Worm (Caenorhabditis elegans): ENCODE results near the gene bath-1.
A peak's percentile ranks its signal among the peaks of the same experiment; 100 is the strongest.

Gene bath-1

DNA sequence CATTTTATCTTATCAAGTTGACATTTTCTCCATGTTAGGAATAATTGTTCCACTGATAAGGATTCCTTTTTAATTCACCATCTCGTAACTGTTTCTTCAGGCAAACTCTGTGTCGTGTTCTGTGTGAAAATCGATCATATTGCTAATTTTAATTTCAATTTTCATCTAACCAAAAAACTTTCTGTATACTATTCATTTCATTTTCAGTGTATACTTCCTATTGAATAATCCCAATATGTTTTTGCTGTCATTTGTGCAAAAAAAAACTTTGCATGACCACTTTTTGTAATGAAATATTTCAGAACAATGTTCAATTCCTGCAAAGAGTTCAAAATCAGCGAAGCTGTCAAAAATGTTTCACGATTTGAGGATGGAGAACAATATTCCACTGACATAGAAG lies 41.6 kb downstream of the bath-1 start, which contains the start of gene Y16E11A.4:
TSS of gene Y16E11A.4 (plus strand) at position 301 of the 400 bp plus-strand sequence.
- TF ChIP-seq elt-2 (tag; optimal IDR thresholded peaks at IDR 0.05) = peak; percentile 52
- no peak for TF ChIP-seq madf-2 (tag; optimal IDR thresholded peaks at IDR 0.05)

All from whole organism, late embryonic.